Worm (Caenorhabditis elegans) whole organism, young adult: Measurements from ENCODE around the gene cnc-4.

Experiments
- B0035.1 ChIP-seq: sonication (generic microtip); optimal IDR thresholded peaks from 2 replicates; lab custom pipeline; 2016; ENCODE audit warnings: missing genetic modification characterization, mild to moderate bottlenecking, missing compliant biosample characterization, missing genotype, missing genetic modification reagents
- B0336.3 ChIP-seq: fragments of 200-800 bp; sonication (Bioruptor generic); IDR thresholded peaks from 2 replicates; pipeline ENCODE4 v1.3.6; 2022; ENCODE audit warnings: missing genetic modification characterization, missing compliant biosample characterization
- C06A6.2 ChIP-seq: fragments of 200-800 bp; sonication (Bioruptor generic); conservative IDR thresholded peaks from 2 replicates; pipeline ENCODE4 v1.3.6; 2022; ENCODE audit warnings: missing genetic modification characterization, missing compliant biosample characterization
- F33H1.4 ChIP-seq: fragments of 200-800 bp; sonication (Bioruptor generic); IDR thresholded peaks from 2 replicates; pipeline ENCODE4 v1.3.6; 2022; ENCODE audit warnings: missing genetic modification reagents, missing genetic modification characterization, missing compliant biosample characterization
- F49E8.2 ChIP-seq: sonication (generic microtip); optimal IDR thresholded peaks from 3 replicates; lab custom pipeline; 2017; ENCODE audit warnings: missing genetic modification characterization, mild to moderate bottlenecking, missing compliant biosample characterization, antibody characterized with exemption, moderate library complexity; ENCODE audit not compliant: insufficient read depth
- F55B11.4 ChIP-seq: sonication (generic microtip); optimal IDR thresholded peaks from 2 replicates; lab custom pipeline; 2016; ENCODE audit warnings: missing compliant biosample characterization, missing genetic modification characterization, borderline replicate concordance; ENCODE audit not compliant: insufficient read depth
- K11D2.4 ChIP-seq: fragments of 200-800 bp; sonication (Bioruptor generic); IDR thresholded peaks from 2 replicates; pipeline ENCODE4 v1.3.6; 2022; ENCODE audit warnings: missing genetic modification reagents, missing genetic modification characterization, missing compliant biosample characterization
- Y53F4B.3 ChIP-seq: fragments of 200-800 bp; sonication (Bioruptor generic); IDR thresholded peaks from 2 replicates; pipeline ENCODE4 v1.3.6; 2022; ENCODE audit warnings: missing genetic modification reagents, missing genetic modification characterization, missing compliant biosample characterization
- Y56A3A.18 ChIP-seq: fragments of 200-800 bp; sonication (Bioruptor generic); IDR thresholded peaks from 2 replicates; pipeline ENCODE4 v1.3.6; 2022; ENCODE audit warnings: missing genetic modification reagents, missing genetic modification characterization, missing compliant biosample characterization
- ZK185.1 ChIP-seq: sonication (generic microtip); optimal IDR thresholded peaks from 2 replicates; lab custom pipeline; 2016; ENCODE audit warnings: mild to moderate bottlenecking, missing genetic modification characterization, missing compliant biosample characterization; ENCODE audit not compliant: poor library complexity, severe bottlenecking
- ama-1 ChIP-seq, 3 experiments: fragments of 150-350 bp in 1 of 3; sonication (generic microtip) in 2 of 3; optimal IDR thresholded peaks; 2 replicates each; lab custom pipeline; 2014 to 2018; ENCODE audit warnings: missing biosample characterization in 2 of 3, missing genetic modification characterization in 2 of 3, missing genetic modification reagents in 2 of 3
- aptf-2 ChIP-seq: fragments of 200-800 bp; sonication (Bioruptor generic); conservative IDR thresholded peaks from 2 replicates; pipeline ENCODE4 v1.3.6; 2022; ENCODE audit warnings: missing genetic modification reagents, missing genetic modification characterization, missing compliant biosample characterization
- athp-1 ChIP-seq: sonication (generic microtip); optimal IDR thresholded peaks from 2 replicates; lab custom pipeline; 2017; ENCODE audit warnings: mild to moderate bottlenecking, missing genetic modification characterization, missing compliant biosample characterization
- attf-3 ChIP-seq: fragments of 200-800 bp; sonication (Bioruptor generic); conservative IDR thresholded peaks from 2 replicates; pipeline ENCODE4 v1.3.6; 2022; ENCODE audit warnings: missing genetic modification reagents, missing genetic modification characterization, missing compliant biosample characterization
- attf-5 ChIP-seq: fragments of 200-800 bp; sonication (Bioruptor generic); optimal IDR thresholded peaks from 2 replicates; lab custom pipeline; 2018; ENCODE audit warnings: mild to moderate bottlenecking, missing genetic modification characterization, missing compliant biosample characterization
- ceh-27 ChIP-seq: fragments of 200-800 bp; sonication (Bioruptor generic); optimal IDR thresholded peaks from 2 replicates; lab custom pipeline; 2018; ENCODE audit warnings: mild to moderate bottlenecking, missing genetic modification characterization, moderate library complexity, missing compliant biosample characterization
- ceh-91 ChIP-seq: fragments of 200-800 bp; sonication (Bioruptor generic); IDR thresholded peaks from 2 replicates; pipeline ENCODE4 v1.3.6; 2022; ENCODE audit warnings: missing genetic modification reagents, missing genetic modification characterization, missing compliant biosample characterization
- chd-7 ChIP-seq: sonication (generic microtip); optimal IDR thresholded peaks from 2 replicates; lab custom pipeline; 2016; ENCODE audit warnings: mild to moderate bottlenecking, missing genetic modification characterization, moderate library complexity, missing compliant biosample characterization
- die-1 ChIP-seq: sonication (generic microtip); optimal IDR thresholded peaks from 2 replicates; lab custom pipeline; 2016; ENCODE audit warnings: missing genotype, mild to moderate bottlenecking, missing genetic modification characterization, missing compliant biosample characterization
- dox-1 ChIP-seq: fragments of 200-800 bp; sonication (Bioruptor generic); IDR thresholded peaks from 2 replicates; pipeline ENCODE4 v1.3.6; 2022; ENCODE audit warnings: missing genetic modification reagents, missing genetic modification characterization, missing compliant biosample characterization
- dpff-1 ChIP-seq: sonication (generic microtip); optimal IDR thresholded peaks from 2 replicates; lab custom pipeline; 2017; ENCODE audit warnings: mild to moderate bottlenecking, missing genetic modification characterization, missing compliant biosample characterization
- dpl-1 ChIP-seq: fragments of 150-350 bp; optimal IDR thresholded peaks from 2 replicates; lab custom pipeline; 2014; ENCODE audit warnings: missing biosample characterization, missing genetic modification reagents, missing genetic modification characterization
- egl-44 ChIP-seq: fragments of 200-800 bp; sonication (Bioruptor generic); IDR thresholded peaks from 2 replicates; pipeline ENCODE4 v1.3.6; 2022; ENCODE audit warnings: missing genetic modification reagents, missing genetic modification characterization, missing compliant biosample characterization
- egrh-3 ChIP-seq: fragments of 200-800 bp; sonication (Bioruptor generic); IDR thresholded peaks from 2 replicates; pipeline ENCODE4 v1.3.6; 2022; ENCODE audit warnings: missing genetic modification reagents, missing genetic modification characterization, missing compliant biosample characterization
- fkh-3 ChIP-seq: sonication (generic microtip); optimal IDR thresholded peaks from 2 replicates; lab custom pipeline; 2016; ENCODE audit warnings: mild to moderate bottlenecking, missing genetic modification characterization, missing compliant biosample characterization
- gei-17 ChIP-seq: fragments of 200-800 bp; sonication (Bioruptor generic); optimal IDR thresholded peaks from 2 replicates; lab custom pipeline; 2018; ENCODE audit warnings: mild to moderate bottlenecking, missing genetic modification characterization, missing compliant biosample characterization
- hlh-12 ChIP-seq: sonication (generic microtip); optimal IDR thresholded peaks from 2 replicates; lab custom pipeline; 2016; ENCODE audit warnings: missing genetic modification characterization, missing compliant biosample characterization
- lag-1 ChIP-seq: fragments of 200-800 bp; sonication (Bioruptor generic); IDR thresholded peaks from 2 replicates; pipeline ENCODE4 v1.3.6; 2022; ENCODE audit warnings: missing genetic modification reagents, missing genetic modification characterization, missing compliant biosample characterization
- let-526 ChIP-seq: fragments of 200-800 bp; sonication (Bioruptor generic); IDR thresholded peaks from 2 replicates; pipeline ENCODE4 v1.3.6; 2022; ENCODE audit warnings: missing genetic modification reagents, missing genetic modification characterization, missing compliant biosample characterization
- lin-26 ChIP-seq: fragments of 200-800 bp; sonication (Bioruptor generic); IDR thresholded peaks from 2 replicates; pipeline ENCODE4 v1.3.6; 2022; ENCODE audit warnings: missing genetic modification reagents, missing genetic modification characterization, missing compliant biosample characterization
- lin-54 ChIP-seq: fragments of 200-800 bp; sonication (Bioruptor generic); optimal IDR thresholded peaks from 2 replicates; lab custom pipeline; 2018; ENCODE audit warnings: mild to moderate bottlenecking, missing genetic modification characterization, missing compliant biosample characterization
- lir-1 ChIP-seq: fragments of 200-800 bp; sonication (Bioruptor generic); conservative IDR thresholded peaks from 2 replicates; pipeline ENCODE4 v1.3.6; 2022; ENCODE audit warnings: missing genetic modification reagents, missing genetic modification characterization, missing compliant biosample characterization
- lsy-27 ChIP-seq: sonication (generic microtip); optimal IDR thresholded peaks from 2 replicates; lab custom pipeline; 2017; ENCODE audit warnings: missing genetic modification characterization, mild to moderate bottlenecking, missing compliant biosample characterization, antibody characterized with exemption, missing genotype, borderline replicate concordance; ENCODE audit not compliant: insufficient read depth
- madf-3 ChIP-seq: fragments of 200-800 bp; sonication (Bioruptor generic); IDR thresholded peaks from 2 replicates; pipeline ENCODE4 v1.3.6; 2022; ENCODE audit warnings: missing genetic modification reagents, missing genetic modification characterization, missing compliant biosample characterization
- mes-4 ChIP-seq: sonication (generic microtip); optimal IDR thresholded peaks from 2 replicates; lab custom pipeline; 2016; ENCODE audit warnings: missing genotype, missing genetic modification characterization, missing compliant biosample characterization
- nfya-1 ChIP-seq: sonication (generic microtip); optimal IDR thresholded peaks from 2 replicates; lab custom pipeline; 2017; ENCODE audit warnings: antibody characterized with exemption, missing compliant biosample characterization, missing genetic modification characterization, borderline replicate concordance; ENCODE audit not compliant: insufficient read depth
- nfyb-1 ChIP-seq: fragments of 200-800 bp; sonication (Bioruptor generic); IDR thresholded peaks from 2 replicates; pipeline ENCODE4 v1.3.6; 2022; ENCODE audit warnings: missing genetic modification reagents, missing genetic modification characterization, missing compliant biosample characterization
- nhr-179 ChIP-seq: sonication (generic microtip); optimal IDR thresholded peaks from 2 replicates; lab custom pipeline; 2016; ENCODE audit warnings: mild to moderate bottlenecking, missing genetic modification characterization, missing compliant biosample characterization
- nhr-90 ChIP-seq: sonication (generic microtip); optimal IDR thresholded peaks from 2 replicates; lab custom pipeline; 2016; ENCODE audit warnings: missing genotype, mild to moderate bottlenecking, missing genetic modification characterization, missing compliant biosample characterization
- pbrm-1 ChIP-seq: fragments of 200-800 bp; sonication (Bioruptor generic); IDR thresholded peaks from 2 replicates; pipeline ENCODE4 v1.3.6; 2022; ENCODE audit warnings: missing genetic modification reagents, missing genetic modification characterization, missing compliant biosample characterization
- repo-1 ChIP-seq: sonication (generic microtip); optimal IDR thresholded peaks from 2 replicates; lab custom pipeline; 2017; ENCODE audit warnings: mild to moderate bottlenecking, missing genetic modification characterization, missing compliant biosample characterization
- rpc-1 ChIP-seq, 2 experiments: fragments of 150-350 bp in 1 of 2; sonication (generic microtip) in 1 of 2; optimal IDR thresholded peaks; 2 replicates each; lab custom pipeline; 2014 to 2018; ENCODE audit warnings: missing biosample characterization in 1 of 2, missing genetic modification characterization in 1 of 2, missing genetic modification reagents in 1 of 2, missing genotype in 1 of 2
- sdz-38 ChIP-seq: sonication (generic microtip); optimal IDR thresholded peaks from 2 replicates; lab custom pipeline; 2016; ENCODE audit warnings: missing genotype, missing genetic modification characterization, missing compliant biosample characterization
- somi-1 ChIP-seq: fragments of 200-800 bp; sonication (Bioruptor generic); optimal IDR thresholded peaks from 2 replicates; lab custom pipeline; 2018; ENCODE audit warnings: mild to moderate bottlenecking, missing genetic modification characterization, missing compliant biosample characterization
- tbx-9 ChIP-seq: sonication (generic microtip); optimal IDR thresholded peaks from 2 replicates; lab custom pipeline; 2016; ENCODE audit warnings: borderline replicate concordance, missing genetic modification characterization, inconsistent platforms, missing compliant biosample characterization
- zim-3 ChIP-seq: sonication (generic microtip); optimal IDR thresholded peaks from 2 replicates; lab custom pipeline; 2017; ENCODE audit warnings: mild to moderate bottlenecking, missing genetic modification characterization, moderate library complexity, missing compliant biosample characterization
- ztf-22 ChIP-seq: fragments of 200-800 bp; sonication (Bioruptor generic); optimal IDR thresholded peaks from 2 replicates; lab custom pipeline; 2018; ENCODE audit warnings: mild to moderate bottlenecking, missing genetic modification characterization, moderate library complexity, missing compliant biosample characterization
- ztf-28 ChIP-seq: fragments of 200-800 bp; sonication (Bioruptor generic); IDR thresholded peaks from 2 replicates; pipeline ENCODE4 v1.3.6; 2022; ENCODE audit warnings: missing genetic modification reagents, missing genetic modification characterization, missing compliant biosample characterization

The cnc-4 gene

ce11 chrV:1476284-1476792 is 29.3 kb downstream of the cnc-4 start (continued):
- TF ChIP-seq attf-5 (GFP tag; lab: Kevin White, UChicago) (no peak), K11D2.4 (no peak), pbrm-1 (0 out of 2 replicates have a peak, but pooled peaks have one; percentile 11), nhr-179 (tag; lab: Kevin White, UChicago) (no peak), F33H1.4 (GFP tag; lab: Robert Waterston, UW) (no peak), let-526 (GFP tag; lab: Robert Waterston, UW) (no peak), attf-3 (GFP tag; lab: Robert Waterston, UW) (no peak), madf-3 (GFP tag; lab: Robert Waterston, UW) (no peak), somi-1 (GFP tag; lab: Kevin White, UChicago) (no peak), lir-1 (GFP tag; lab: Robert Waterston, UW) (no peak), ceh-91 (no peak), lag-1 (no peak), mes-4 (tag; lab: Kevin White, UChicago) (no peak), die-1 (tag; lab: Kevin White, UChicago) (no peak), ZK185.1 (tag; lab: Kevin White, UChicago) (no peak), gei-17 (GFP tag; lab: Kevin White, UChicago) (no peak), egrh-3 (GFP tag; lab: Robert Waterston, UW) (no peak), sdz-38 (no peak), chd-7 (tag; lab: Kevin White, UChicago) (no peak), dpl-1 (GFP tag; lab: Kevin White, UChicago) (no peak), Y53F4B.3 (no peak), ztf-28 (GFP tag; lab: Robert Waterston, UW) (no peak), tbx-9 (no peak), hlh-12 (tag; lab: Kevin White, UChicago) (no peak), C06A6.2 (GFP tag; lab: Robert Waterston, UW) (no peak), B0336.3 (GFP tag; lab: Robert Waterston, UW) (no peak), nfyb-1 (no peak), aptf-2 (GFP tag; lab: Robert Waterston, UW) (no peak), repo-1 (no peak), nhr-90 (no peak), F55B11.4 (tag; lab: Kevin White, UChicago) (no peak), lin-26 (GFP tag; lab: Robert Waterston, UW) (no peak), lin-54 (no peak), F49E8.2 (tag; lab: Kevin White, UChicago) (peak; percentile 69), Y56A3A.18 (GFP tag; lab: Robert Waterston, UW) (no peak; the same call in 1 of the 2 replicates), lsy-27 (no peak), fkh-3 (tag; lab: Kevin White, UChicago) (no peak), ama-1 (optimal IDR thresholded peaks at IDR 0.05; lab: Kevin White, UChicago) (no peak), ama-1 (GFP tag; optimal IDR thresholded peaks at IDR 0.05; lab: Kevin White, UChicago) (peak in 1 of 2 experiments; percentile 50), B0035.1 (no peak), nfya-1 (no peak), rpc-1 (optimal IDR thresholded peaks at IDR 0.05; lab: Kevin White, UChicago) (no peak), rpc-1 (tag; optimal IDR thresholded peaks at IDR 0.05; lab: Kevin White, UChicago) (no peak), ceh-27 (no peak), dox-1 (GFP tag; lab: Robert Waterston, UW) (no peak), dpff-1 (tag; lab: Kevin White, UChicago) (no peak), ztf-22 (GFP tag; lab: Kevin White, UChicago) (no peak), egl-44 (GFP tag; lab: Robert Waterston, UW) (no peak), zim-3 (no peak), athp-1 (peak; percentile 71)
